Worm (Caenorhabditis elegans): ENCODE data around the gene C03C10.7.

Gene C03C10.7

ce11 chrIII:4107227-4107626 lies 11.4 kb downstream of the C03C10.7 start:
- TF ChIP-seq pha-4 (tag; optimal IDR thresholded peaks at IDR 0.05) (no peak), nhr-237 (tag; optimal IDR thresholded peaks at IDR 0.05) (no peak), nhr-67 (tag; optimal IDR thresholded peaks at IDR 0.05) (no peak), elt-2 (tag; optimal IDR thresholded peaks at IDR 0.05) (no peak), nhr-12 (tag; optimal IDR thresholded peaks at IDR 0.05) (no peak), pqm-1 (tag; optimal IDR thresholded peaks at IDR 0.05) (no peak), aly-2 (tag; optimal IDR thresholded peaks at IDR 0.05) (no peak), ZK546.5 (tag; optimal IDR thresholded peaks at IDR 0.05) (no peak), ceh-82 (tag; optimal IDR thresholded peaks at IDR 0.05) (no peak), mdl-1 (tag; optimal IDR thresholded peaks at IDR 0.05) (no peak), sea-2 (GFP tag; optimal IDR thresholded peaks at IDR 0.05) (no peak), ceh-28 (tag; optimal IDR thresholded peaks at IDR 0.05) (no peak), elt-3 (tag; optimal IDR thresholded peaks at IDR 0.05) (no peak), lin-39 (tag; optimal IDR thresholded peaks at IDR 0.05) (no peak), tbx-2 (tag; optimal IDR thresholded peaks at IDR 0.05) (no peak), hmg-11 (tag; optimal IDR thresholded peaks at IDR 0.05) (no peak), ama-1 (optimal IDR thresholded peaks at IDR 0.05) (no peak), nhr-43 (tag; optimal IDR thresholded peaks at IDR 0.05; ENCODE audit: poor library complexity, severe bottlenecking) (no peak), nhr-23 (tag; optimal IDR thresholded peaks at IDR 0.05) (no peak)

ce11 chrIII:4107929-4108520 lies 12.2 kb downstream of the C03C10.7 start:
- TF ChIP-seq elt-2 (tag; optimal IDR thresholded peaks at IDR 0.05), result no peak
- TF ChIP-seq hmg-11 (tag; optimal IDR thresholded peaks at IDR 0.05), result no peak
- no peak for TF ChIP-seq fos-1 (tag; optimal IDR thresholded peaks at IDR 0.05)
- TF ChIP-seq lin-39 (tag; optimal IDR thresholded peaks at IDR 0.05), result peak; percentile 90
- TF ChIP-seq lsy-12 (tag; optimal IDR thresholded peaks at IDR 0.05), result no peak
- TF ChIP-seq nfya-1 (tag; optimal IDR thresholded peaks at IDR 0.05; ENCODE audit: insufficient read depth), result peak; percentile 57
- no peak for TF ChIP-seq ceh-82 (tag; optimal IDR thresholded peaks at IDR 0.05)
- no peak for TF ChIP-seq nhr-43 (tag; optimal IDR thresholded peaks at IDR 0.05; ENCODE audit: poor library complexity, severe bottlenecking)
- no peak for TF ChIP-seq skn-1 (tag; optimal IDR thresholded peaks at IDR 0.05)

DNA sequence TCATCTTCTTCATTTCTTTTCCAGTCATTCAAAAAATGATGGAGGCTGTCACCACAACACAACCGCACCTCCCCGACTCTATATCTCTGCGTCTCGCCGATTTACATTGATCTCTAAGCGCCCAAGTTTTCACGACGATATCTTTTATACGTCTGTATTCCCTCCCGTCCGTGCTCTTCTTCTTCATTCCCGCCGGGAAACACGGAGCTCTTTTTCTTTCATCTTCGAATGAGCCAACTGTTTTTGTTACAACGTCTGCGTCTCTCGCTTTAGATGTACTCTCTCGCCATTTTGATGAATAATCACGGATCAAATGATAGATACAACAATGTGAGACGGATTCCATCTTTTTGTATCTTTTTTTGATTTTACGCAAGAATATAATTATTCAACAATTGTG lies 17.7 kb downstream of the C03C10.7 start:
- TF ChIP-seq nhr-25 (tag; optimal IDR thresholded peaks at IDR 0.05), result no peak
- TF ChIP-seq nhr-43 (tag; optimal IDR thresholded peaks at IDR 0.05; ENCODE audit: poor library complexity, severe bottlenecking), result no peak
- TF ChIP-seq nfya-1 (tag; optimal IDR thresholded peaks at IDR 0.05; ENCODE audit: insufficient read depth), result peak; percentile 9

DNA sequence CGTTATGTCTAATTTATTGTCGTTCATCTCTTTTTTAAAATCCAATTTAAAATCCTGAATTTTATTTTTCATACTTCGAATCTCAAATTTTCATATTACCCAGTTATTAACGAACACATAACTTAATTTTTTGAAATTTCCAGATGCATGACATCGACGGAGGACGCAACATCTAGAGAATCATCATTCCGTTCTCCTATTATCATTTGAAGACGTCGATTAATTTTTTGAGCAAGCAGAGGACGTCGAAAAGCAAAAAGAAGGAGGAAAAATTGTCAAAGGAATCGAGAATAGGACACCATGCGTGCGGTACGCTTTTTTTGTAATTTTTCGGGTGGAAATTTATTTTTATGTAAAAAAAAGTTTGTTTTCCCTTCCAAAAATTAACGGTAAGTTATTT lies 19.2 kb downstream of the C03C10.7 start, which contains the start of gene unc-103:
unc-103 (plus strand) TSS at position 301 of the 400 bp plus-strand sequence.
- no peak for TF ChIP-seq ceh-28 (tag; optimal IDR thresholded peaks at IDR 0.05)
- TF ChIP-seq egl-5 (tag; optimal IDR thresholded peaks at IDR 0.05), result no peak
- no peak for TF ChIP-seq R02D3.7 (tag; optimal IDR thresholded peaks at IDR 0.05)
- no peak for TF ChIP-seq fkh-10 (GFP tag; optimal IDR thresholded peaks at IDR 0.05)
- TF ChIP-seq ama-1 (optimal IDR thresholded peaks at IDR 0.05), result no peak
- no peak for TF ChIP-seq nhr-67 (tag; optimal IDR thresholded peaks at IDR 0.05)
- no peak for TF ChIP-seq mml-1 (tag; optimal IDR thresholded peaks at IDR 0.05)
- no peak for TF ChIP-seq aly-2 (tag; optimal IDR thresholded peaks at IDR 0.05)
- no peak for TF ChIP-seq nhr-76 (tag; optimal IDR thresholded peaks at IDR 0.05)
- no peak for TF ChIP-seq pqm-1 (tag; optimal IDR thresholded peaks at IDR 0.05)
- TF ChIP-seq lin-39 (tag; optimal IDR thresholded peaks at IDR 0.05), result no peak
- TF ChIP-seq ceh-82 (tag; optimal IDR thresholded peaks at IDR 0.05), result no peak
- TF ChIP-seq fkh-2 (tag; optimal IDR thresholded peaks at IDR 0.05), result no peak
- no peak for TF ChIP-seq pha-4 (tag; optimal IDR thresholded peaks at IDR 0.05)
- no peak for TF ChIP-seq zag-1 (tag; optimal IDR thresholded peaks at IDR 0.05)
- no peak for TF ChIP-seq sea-2 (GFP tag; optimal IDR thresholded peaks at IDR 0.05)

DNA sequence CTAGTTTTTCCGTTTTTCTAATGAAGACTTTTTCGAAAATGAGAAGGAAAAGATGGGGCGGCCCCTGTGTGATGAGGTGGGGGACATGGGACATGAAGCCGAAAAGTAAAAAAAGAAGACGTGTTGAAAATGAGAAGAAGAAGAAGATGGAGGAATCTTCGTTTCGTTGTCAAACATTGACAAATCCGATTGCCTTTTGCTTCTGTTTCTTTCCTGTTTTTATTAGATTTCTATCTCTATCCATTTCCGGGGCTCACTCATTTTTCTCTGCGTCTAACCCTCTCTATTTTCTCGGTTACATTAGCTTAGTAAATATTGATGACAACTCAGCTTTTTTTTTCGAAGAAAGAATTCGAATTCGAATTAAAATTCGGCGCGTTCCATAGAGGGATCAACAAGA lies 23.9 kb downstream of the C03C10.7 start:
- TF ChIP-seq hmg-11 (tag; optimal IDR thresholded peaks at IDR 0.05) (no peak), mml-1 (tag; optimal IDR thresholded peaks at IDR 0.05) (no peak), daf-12 (tag; optimal IDR thresholded peaks at IDR 0.05) (no peak), nhr-237 (tag; optimal IDR thresholded peaks at IDR 0.05) (no peak), ztf-4 (tag; optimal IDR thresholded peaks at IDR 0.05) (no peak), nhr-23 (tag; optimal IDR thresholded peaks at IDR 0.05) (no peak), elt-1 (tag; optimal IDR thresholded peaks at IDR 0.05) (no peak), lsy-12 (tag; optimal IDR thresholded peaks at IDR 0.05) (no peak), pqm-1 (tag; optimal IDR thresholded peaks at IDR 0.05) (no peak), ama-1 (optimal IDR thresholded peaks at IDR 0.05) (no peak), mdl-1 (tag; optimal IDR thresholded peaks at IDR 0.05) (no peak), nhr-43 (tag; optimal IDR thresholded peaks at IDR 0.05; ENCODE audit: poor library complexity, severe bottlenecking) (no peak), zag-1 (tag; optimal IDR thresholded peaks at IDR 0.05) (no peak), ceh-9 (tag; optimal IDR thresholded peaks at IDR 0.05) (no peak)

All from whole organism, L3 larva.